Worm (Caenorhabditis elegans): Measurements from ENCODE around the gene ZK177.9.
A peak's percentile ranks its signal among the peaks of the same experiment; 100 is the strongest.

The ZK177.9 gene

ce11 chrII:5474946-5475345 lies 42.6 kb downstream of the ZK177.9 start, which contains the start of gene ilcr-2:
ilcr-2 (plus strand) TSS chrII:5475246.
- TF ChIP-seq ceh-16 (tag; optimal IDR thresholded peaks at IDR 0.05) (no peak), nhr-28 (tag; optimal IDR thresholded peaks at IDR 0.05) (no peak), pqm-1 (tag; optimal IDR thresholded peaks at IDR 0.05) (no peak), skn-1 (tag; optimal IDR thresholded peaks at IDR 0.05) (no peak), sea-2 (GFP tag; optimal IDR thresholded peaks at IDR 0.05) (no peak), jun-1 (tag; optimal IDR thresholded peaks at IDR 0.05) (no peak), mml-1 (tag; optimal IDR thresholded peaks at IDR 0.05) (no peak), nhr-12 (tag; optimal IDR thresholded peaks at IDR 0.05) (no peak), ceh-82 (tag; optimal IDR thresholded peaks at IDR 0.05) (no peak), nhr-25 (tag; optimal IDR thresholded peaks at IDR 0.05) (no peak)

- peak; percentile 77 for TF ChIP-seq hmg-11 (tag; optimal IDR thresholded peaks at IDR 0.05)
- TF ChIP-seq egl-5 (tag; optimal IDR thresholded peaks at IDR 0.05) = peak; percentile 8
- TF ChIP-seq nhr-12 (tag; optimal IDR thresholded peaks at IDR 0.05) = no peak
- TF ChIP-seq ceh-28 (tag; optimal IDR thresholded peaks at IDR 0.05) = peak; percentile 22
- TF ChIP-seq nhr-25 (tag; optimal IDR thresholded peaks at IDR 0.05) = peak; percentile 44
- TF ChIP-seq eor-1 (tag; optimal IDR thresholded peaks at IDR 0.05) = no peak
- peak; percentile 26 for TF ChIP-seq R02D3.7 (tag; optimal IDR thresholded peaks at IDR 0.05)
- TF ChIP-seq nfya-1 (tag; optimal IDR thresholded peaks at IDR 0.05; ENCODE audit: insufficient read depth) = peak; percentile 53
- TF ChIP-seq lin-39 (tag; optimal IDR thresholded peaks at IDR 0.05) = peak; percentile 17
- peak; percentile 22 for TF ChIP-seq nhr-43 (tag; optimal IDR thresholded peaks at IDR 0.05; ENCODE audit: poor library complexity, severe bottlenecking)
- no peak for TF ChIP-seq ceh-9 (tag; optimal IDR thresholded peaks at IDR 0.05)
- peak; percentile 40 for TF ChIP-seq lin-15B (tag; optimal IDR thresholded peaks at IDR 0.05)
These were observed 43.6 kb downstream of the ZK177.9 start, which contains the start of gene mrps-16 for ce11 chrII:5473946-5474423. mrps-16 (plus strand) TSS chrII:5474373.
